Worm (Caenorhabditis elegans) whole organism, L3 larva: Measurements from ENCODE around the gene htz-1.
A peak's percentile ranks its signal among the peaks of the same experiment; 100 is the strongest.

ENCODE experiments used
- R02D3.7 ChIP-seq: fragments of 150-350 bp; optimal IDR thresholded peaks from 2 replicates; lab custom pipeline; 2014; ENCODE audit warnings: missing biosample characterization, missing genetic modification characterization
- ama-1 ChIP-seq: fragments of 150-350 bp; optimal IDR thresholded peaks from 2 replicates; lab custom pipeline; 2018
- ceh-16 ChIP-seq: sonication (generic microtip); optimal IDR thresholded peaks from 2 replicates; lab custom pipeline; 2017; ENCODE audit warnings: missing biosample characterization, missing genetic modification characterization
- ceh-28 ChIP-seq: fragments of 150-350 bp; optimal IDR thresholded peaks from 2 replicates; lab custom pipeline; 2014; ENCODE audit warnings: missing biosample characterization, missing genetic modification reagents, missing genetic modification characterization
- ceh-82 ChIP-seq: fragments of 150-350 bp; optimal IDR thresholded peaks from 2 replicates; lab custom pipeline; 2014; ENCODE audit warnings: missing biosample characterization, missing genetic modification characterization
- ceh-9 ChIP-seq: sonication (generic microtip); optimal IDR thresholded peaks from 2 replicates; lab custom pipeline; 2018; ENCODE audit warnings: missing biosample characterization, missing genetic modification characterization
- egl-27 ChIP-seq: sonication (generic microtip); optimal IDR thresholded peaks from 4 replicates; lab custom pipeline; 2017; ENCODE audit warnings: missing biosample characterization, missing genetic modification reagents, missing genetic modification characterization
- egl-5 ChIP-seq: fragments of 150-350 bp; optimal IDR thresholded peaks from 2 replicates; lab custom pipeline; 2017; ENCODE audit warnings: missing biosample characterization, missing genetic modification reagents, missing genetic modification characterization, inconsistent platforms
- elt-1 ChIP-seq: fragments of 150-350 bp; optimal IDR thresholded peaks from 2 replicates; lab custom pipeline; 2014; ENCODE audit warnings: missing biosample characterization, missing genetic modification characterization
- elt-2 ChIP-seq: sonication (generic microtip); optimal IDR thresholded peaks from 2 replicates; lab custom pipeline; 2016; ENCODE audit warnings: missing genetic modification reagents, mild to moderate bottlenecking, missing genetic modification characterization, missing compliant biosample characterization
- elt-3 ChIP-seq, 3 experiments: fragments of 150-350 bp in 1 of 3; sonication (generic microtip) in 2 of 3; optimal IDR thresholded peaks; 2 replicates in 2 of 3; 4 replicates in 1 of 3; lab custom pipeline; 2014 to 2017; ENCODE audit warnings: missing biosample characterization in 3 of 3, missing genetic modification characterization in 3 of 3
- fkh-2 ChIP-seq: fragments of 150-350 bp; optimal IDR thresholded peaks from 2 replicates; lab custom pipeline; 2014; ENCODE audit warnings: missing biosample characterization, missing genetic modification reagents, missing genetic modification characterization
- fos-1 ChIP-seq: fragments of 150-350 bp; optimal IDR thresholded peaks from 2 replicates; lab custom pipeline; 2014; ENCODE audit warnings: missing biosample characterization, missing genetic modification characterization
- hmg-11 ChIP-seq: sonication (generic microtip); optimal IDR thresholded peaks from 2 replicates; lab custom pipeline; 2016; ENCODE audit warnings: missing genetic modification characterization, missing compliant biosample characterization
- lin-15B ChIP-seq: fragments of 150-350 bp; optimal IDR thresholded peaks from 2 replicates; lab custom pipeline; 2014; ENCODE audit warnings: missing biosample characterization, missing genetic modification characterization
- lin-39 ChIP-seq: fragments of 150-350 bp; optimal IDR thresholded peaks from 2 replicates; lab custom pipeline; 2018; ENCODE audit warnings: missing biosample characterization, missing genetic modification reagents, missing genetic modification characterization
- lsy-12 ChIP-seq: sonication (generic microtip); optimal IDR thresholded peaks from 2 replicates; lab custom pipeline; 2016; ENCODE audit warnings: mild to moderate bottlenecking, missing genetic modification characterization, missing compliant biosample characterization
- mml-1 ChIP-seq: fragments of 150-350 bp; sonication (generic microtip); optimal IDR thresholded peaks from 3 replicates; lab custom pipeline; 2014; ENCODE audit warnings: missing biosample characterization, missing genetic modification characterization
- nfya-1 ChIP-seq: sonication (generic microtip); optimal IDR thresholded peaks from 2 replicates; lab custom pipeline; 2017; ENCODE audit warnings: missing genetic modification characterization, mild to moderate bottlenecking, missing compliant biosample characterization, antibody characterized with exemption, moderate library complexity; ENCODE audit not compliant: insufficient read depth
- nhr-11 ChIP-seq: fragments of 150-350 bp; optimal IDR thresholded peaks from 2 replicates; lab custom pipeline; 2014; ENCODE audit warnings: missing biosample characterization, missing genetic modification characterization
- nhr-23 ChIP-seq: fragments of 150-350 bp; optimal IDR thresholded peaks from 2 replicates; lab custom pipeline; 2014; ENCODE audit warnings: missing biosample characterization, missing genetic modification reagents, missing genetic modification characterization
- nhr-237 ChIP-seq: fragments of 150-350 bp; optimal IDR thresholded peaks from 2 replicates; lab custom pipeline; 2014; ENCODE audit warnings: missing biosample characterization, missing genetic modification characterization
- nhr-25 ChIP-seq: sonication (generic microtip); optimal IDR thresholded peaks from 2 replicates; lab custom pipeline; 2017; ENCODE audit warnings: missing biosample characterization, missing genetic modification characterization
- nhr-28 ChIP-seq: fragments of 150-350 bp; optimal IDR thresholded peaks from 2 replicates; lab custom pipeline; 2014; ENCODE audit warnings: missing biosample characterization, missing genetic modification characterization
- nhr-43 ChIP-seq: sonication (generic microtip); optimal IDR thresholded peaks from 2 replicates; lab custom pipeline; 2016; ENCODE audit warnings: mild to moderate bottlenecking, missing genetic modification characterization, missing compliant biosample characterization; ENCODE audit not compliant: poor library complexity, severe bottlenecking
- nhr-76 ChIP-seq: fragments of 150-350 bp; sonication (generic microtip); optimal IDR thresholded peaks from 5 replicates; lab custom pipeline; 2014; ENCODE audit warnings: missing biosample characterization, missing genetic modification characterization
- nhr-77 ChIP-seq: fragments of 150-350 bp; optimal IDR thresholded peaks from 2 replicates; lab custom pipeline; 2014; ENCODE audit warnings: missing biosample characterization, missing genetic modification characterization
- pha-4 ChIP-seq: fragments of 150-350 bp; optimal IDR thresholded peaks from 2 replicates; lab custom pipeline; 2014; ENCODE audit warnings: missing biosample characterization, missing genetic modification reagents, missing genetic modification characterization
- pqm-1 ChIP-seq: fragments of 150-350 bp; optimal IDR thresholded peaks from 2 replicates; lab custom pipeline; 2017; ENCODE audit warnings: missing biosample characterization, missing genetic modification characterization, inconsistent platforms
- sea-2 ChIP-seq: fragments of 150-350 bp; sonication (generic microtip); optimal IDR thresholded peaks from 4 replicates; lab custom pipeline; 2014; ENCODE audit warnings: missing biosample characterization, missing genetic modification reagents, missing genetic modification characterization
- skn-1 ChIP-seq: fragments of 150-350 bp; optimal IDR thresholded peaks from 2 replicates; lab custom pipeline; 2014; ENCODE audit warnings: missing biosample characterization, missing genetic modification characterization
- snpc-4 ChIP-seq: fragments of 150-350 bp; optimal IDR thresholded peaks from 2 replicates; lab custom pipeline; 2014; ENCODE audit warnings: missing biosample characterization, missing genetic modification characterization
- tbx-2 ChIP-seq: sonication (generic microtip); optimal IDR thresholded peaks from 2 replicates; lab custom pipeline; 2016; ENCODE audit warnings: mild to moderate bottlenecking, missing genetic modification characterization, missing compliant biosample characterization
- unc-62 ChIP-seq: fragments of 150-350 bp; sonication (generic microtip); optimal IDR thresholded peaks from 4 replicates; lab custom pipeline; 2014; ENCODE audit warnings: missing biosample characterization, missing genetic modification reagents, missing genetic modification characterization
- zag-1 ChIP-seq: fragments of 150-350 bp; optimal IDR thresholded peaks from 2 replicates; lab custom pipeline; 2014; ENCODE audit warnings: missing biosample characterization, missing genetic modification characterization
- ztf-11 ChIP-seq: fragments of 150-350 bp; optimal IDR thresholded peaks from 2 replicates; lab custom pipeline; 2014; ENCODE audit warnings: missing biosample characterization, missing genetic modification characterization
- ztf-4 ChIP-seq: fragments of 150-350 bp; optimal IDR thresholded peaks from 2 replicates; lab custom pipeline; 2014; ENCODE audit warnings: missing biosample characterization, missing genetic modification characterization

Gene htz-1

ce11 chrIV:4405126-4405525 is 40.9 kb upstream of the htz-1 start, which contains the start of gene Y24D9A.7:
Gene Y24D9A.7, minus strand, starts transcription at chrIV:4405171.
- TF ChIP-seq fos-1 (no peak), pqm-1 (tag; lab: Kevin White, UChicago) (peak; percentile 8), egl-5 (tag; lab: Kevin White, UChicago) (peak; percentile 78), elt-1 (tag; lab: Kevin White, UChicago) (no peak), elt-3 (tag; optimal IDR thresholded peaks at IDR 0.05; lab: Kevin White, UChicago) (no peak), fkh-2 (no peak), zag-1 (tag; lab: Kevin White, UChicago) (no peak), tbx-2 (no peak), nhr-28 (no peak), pha-4 (tag; lab: Kevin White, UChicago) (peak; percentile 33), ama-1 (lab: Kevin White, UChicago) (no peak), ztf-11 (no peak), ztf-4 (tag; lab: Kevin White, UChicago) (no peak), elt-2 (tag; lab: Kevin White, UChicago) (peak; percentile 24), lsy-12 (tag; lab: Kevin White, UChicago) (peak; percentile 5), skn-1 (tag; lab: Kevin White, UChicago) (no peak), R02D3.7 (tag; lab: Kevin White, UChicago) (no peak), nfya-1 (tag; lab: Kevin White, UChicago) (peak; percentile 19), unc-62 (GFP tag; lab: Kevin White, UChicago) (no peak), nhr-43 (tag; lab: Kevin White, UChicago) (peak; percentile 66), snpc-4 (no peak), ceh-28 (tag; lab: Kevin White, UChicago) (no peak), lin-15B (tag; lab: Kevin White, UChicago) (no peak), nhr-76 (no peak), lin-39 (tag; lab: Kevin White, UChicago) (peak; percentile 45), nhr-23 (tag; lab: Kevin White, UChicago) (peak; percentile 42), nhr-11 (tag; lab: Kevin White, UChicago) (no peak), ceh-82 (tag; lab: Kevin White, UChicago) (no peak), egl-27 (tag; lab: Kevin White, UChicago) (no peak)

- no peak for TF ChIP-seq ztf-4 (tag; lab: Kevin White, UChicago)
- TF ChIP-seq ztf-11, result no peak
- TF ChIP-seq ceh-9, result no peak
- no peak for TF ChIP-seq nhr-77 (tag; lab: Kevin White, UChicago)
- no peak for TF ChIP-seq nhr-237 (tag; lab: Kevin White, UChicago)
- peak; percentile 47 for TF ChIP-seq nhr-11 (tag; lab: Kevin White, UChicago)
- peak; percentile 36 for TF ChIP-seq ama-1 (lab: Kevin White, UChicago)
- no peak for TF ChIP-seq R02D3.7 (tag; lab: Kevin White, UChicago)
- no peak for TF ChIP-seq sea-2 (GFP tag; lab: Kevin White, UChicago)
- TF ChIP-seq egl-5 (tag; lab: Kevin White, UChicago), result peak; percentile 38
- TF ChIP-seq ceh-16 (tag; lab: Kevin White, UChicago), result no peak
- no peak for TF ChIP-seq tbx-2
- no peak for TF ChIP-seq zag-1 (tag; lab: Kevin White, UChicago)
- peak; percentile 34 for TF ChIP-seq nhr-25 (tag; lab: Kevin White, UChicago)
- TF ChIP-seq mml-1 (tag; lab: Kevin White, UChicago), result no peak
- peak; percentile 68 for TF ChIP-seq pqm-1 (tag; lab: Kevin White, UChicago)
- peak; percentile 76 for TF ChIP-seq pha-4 (tag; lab: Kevin White, UChicago)
- peak; percentile 40 for TF ChIP-seq egl-27 (tag; lab: Kevin White, UChicago)
- peak; percentile 8 for TF ChIP-seq hmg-11 (tag; lab: Kevin White, UChicago)
- peak; percentile 78 for TF ChIP-seq snpc-4
- TF ChIP-seq nfya-1 (tag; lab: Kevin White, UChicago), result peak; percentile 75
- TF ChIP-seq fos-1, result no peak
- TF ChIP-seq lin-39 (tag; lab: Kevin White, UChicago), result peak; percentile 91
- no peak for TF ChIP-seq nhr-43 (tag; lab: Kevin White, UChicago)
- TF ChIP-seq unc-62 (GFP tag; lab: Kevin White, UChicago), result peak; percentile 30
- TF ChIP-seq lin-15B (tag; lab: Kevin White, UChicago), result peak; percentile 75
- peak; percentile 24 for TF ChIP-seq nhr-23 (tag; lab: Kevin White, UChicago)
- TF ChIP-seq skn-1 (tag; lab: Kevin White, UChicago), result peak; percentile 16
- no peak for TF ChIP-seq lsy-12 (tag; lab: Kevin White, UChicago)
- TF ChIP-seq elt-2 (tag; lab: Kevin White, UChicago), result peak; percentile 78
Observed at ce11 chrIV:4406054-4406539, 39.9 kb upstream of the htz-1 start.
